Worm (Caenorhabditis elegans) whole organism, L4 larva: ENCODE data around the gene npr-43.

ENCODE experiments used
- F37D6.2 ChIP-seq: sonication (generic microtip); optimal IDR thresholded peaks from 2 replicates; lab custom pipeline; 2016; ENCODE audit warnings: mild to moderate bottlenecking, missing genetic modification characterization, missing compliant biosample characterization
- F44E2.7 ChIP-seq: fragments of 200-800 bp; sonication (Bioruptor generic); IDR thresholded peaks from 2 replicates; pipeline ENCODE4 v2.1.2; 2022; ENCODE audit warnings: missing genetic modification characterization, missing compliant biosample characterization
- F49E8.2 ChIP-seq: sonication (generic microtip); optimal IDR thresholded peaks from 2 replicates; lab custom pipeline; 2016; ENCODE audit warnings: missing compliant biosample characterization, mild to moderate bottlenecking, missing genetic modification characterization, borderline replicate concordance
- R02D3.7 ChIP-seq: fragments of 150-350 bp; sonication (generic microtip); optimal IDR thresholded peaks from 3 replicates; lab custom pipeline; 2014; ENCODE audit warnings: missing biosample characterization, missing genetic modification characterization
- T20F7.1 ChIP-seq: fragments of 200-800 bp; sonication (Bioruptor generic); optimal IDR thresholded peaks from 2 replicates; lab custom pipeline; 2018; ENCODE audit warnings: mild to moderate bottlenecking, missing genetic modification characterization, missing compliant biosample characterization
- Y48G9A.11 ChIP-seq: fragments of 200-800 bp; sonication (Bioruptor generic); IDR thresholded peaks from 2 replicates; pipeline ENCODE4 v1.3.6; 2022; ENCODE audit warnings: missing genetic modification reagents, missing genetic modification characterization, missing compliant biosample characterization
- Y5F2A.4 ChIP-seq: fragments of 200-800 bp; sonication (Bioruptor generic); optimal IDR thresholded peaks from 2 replicates; lab custom pipeline; 2018; ENCODE audit warnings: mild to moderate bottlenecking, missing genetic modification characterization, missing compliant biosample characterization
- aha-1 ChIP-seq: fragments of 150-350 bp; peaks from one replicate; lab custom pipeline; 2014; ENCODE audit warnings: missing biosample characterization, missing genetic modification characterization
- aly-2 ChIP-seq: sonication (generic microtip); optimal IDR thresholded peaks from 2 replicates; lab custom pipeline; 2018; ENCODE audit warnings: missing biosample characterization, missing genetic modification characterization
- ceh-20 ChIP-seq: fragments of 200-800 bp; sonication (Bioruptor generic); IDR thresholded peaks from 2 replicates; pipeline ENCODE4 v1.3.6; 2022; ENCODE audit warnings: missing genetic modification reagents, missing genetic modification characterization, missing compliant biosample characterization
- ceh-28 ChIP-seq: fragments of 150-350 bp; optimal IDR thresholded peaks from 2 replicates; lab custom pipeline; 2014; ENCODE audit warnings: missing biosample characterization, missing genetic modification reagents, missing genetic modification characterization
- ceh-32 ChIP-seq: sonication (generic microtip); optimal IDR thresholded peaks from 2 replicates; lab custom pipeline; 2016; ENCODE audit warnings: mild to moderate bottlenecking, missing genetic modification characterization, missing compliant biosample characterization; ENCODE audit not compliant: poor library complexity
- ceh-44 ChIP-seq: fragments of 200-800 bp; sonication (Bioruptor generic); IDR thresholded peaks from 2 replicates; pipeline ENCODE4 v1.3.6; 2022; ENCODE audit warnings: missing genetic modification reagents, missing genetic modification characterization, missing compliant biosample characterization
- ceh-62 ChIP-seq: sonication (generic microtip); optimal IDR thresholded peaks from 2 replicates; lab custom pipeline; 2017; ENCODE audit warnings: missing biosample characterization, missing genetic modification characterization
- ceh-82 ChIP-seq: sonication (generic microtip); optimal IDR thresholded peaks from 2 replicates; lab custom pipeline; 2017; ENCODE audit warnings: missing biosample characterization, missing genetic modification characterization
- dpl-1 ChIP-seq: fragments of 150-350 bp; optimal IDR thresholded peaks from 2 replicates; lab custom pipeline; 2014; ENCODE audit warnings: missing biosample characterization, missing genetic modification reagents, missing genetic modification characterization
- duxl-1 ChIP-seq: sonication (generic microtip); optimal IDR thresholded peaks from 2 replicates; lab custom pipeline; 2016; ENCODE audit warnings: mild to moderate bottlenecking, missing genetic modification characterization, moderate library complexity, missing compliant biosample characterization; ENCODE audit not compliant: poor library complexity
- dve-1 ChIP-seq: sonication (generic microtip); optimal IDR thresholded peaks from 2 replicates; lab custom pipeline; 2017; ENCODE audit warnings: antibody characterized with exemption, mild to moderate bottlenecking, missing genetic modification characterization, missing compliant biosample characterization; ENCODE audit not compliant: insufficient read depth
- hmg-1.1 ChIP-seq: fragments of 200-800 bp; sonication (Bioruptor generic); IDR thresholded peaks from 2 replicates; pipeline ENCODE4 v1.3.6; 2022; ENCODE audit warnings: missing genetic modification reagents, missing genetic modification characterization, missing compliant biosample characterization
- lin-15B ChIP-seq: fragments of 150-350 bp; sonication (generic microtip); optimal IDR thresholded peaks from 3 replicates; lab custom pipeline; 2014; ENCODE audit warnings: missing biosample characterization, missing genetic modification characterization
- lin-29 ChIP-seq: fragments of 200-800 bp; sonication (Bioruptor generic); IDR thresholded peaks from 2 replicates; pipeline ENCODE4 v1.3.6; 2022; ENCODE audit warnings: missing genetic modification reagents, missing genetic modification characterization, missing compliant biosample characterization
- lin-38 ChIP-seq: fragments of 200-800 bp; sonication (Bioruptor generic); IDR thresholded peaks from 2 replicates; pipeline ENCODE4 v1.3.6; 2022; ENCODE audit warnings: missing genetic modification reagents, missing genetic modification characterization, missing compliant biosample characterization
- madf-5 ChIP-seq, 2 experiments: fragments of 200-800 bp; sonication (Bioruptor generic); IDR thresholded peaks; 2 replicates each; pipeline ENCODE4 v1.3.6; 2022; ENCODE audit warnings: missing compliant biosample characterization in 2 of 2, missing genetic modification characterization in 2 of 2
- mep-1 ChIP-seq: fragments of 150-350 bp; sonication (generic microtip); optimal IDR thresholded peaks from 3 replicates; lab custom pipeline; 2014; ENCODE audit warnings: missing biosample characterization, missing genetic modification characterization
- mxl-3 ChIP-seq: fragments of 200-800 bp; sonication (Bioruptor generic); optimal IDR thresholded peaks from 2 replicates; lab custom pipeline; 2018; ENCODE audit warnings: mild to moderate bottlenecking, missing genetic modification characterization, missing compliant biosample characterization
- nhr-11 ChIP-seq: fragments of 150-350 bp; optimal IDR thresholded peaks from 2 replicates; lab custom pipeline; 2014; ENCODE audit warnings: missing biosample characterization, missing genetic modification characterization
- nhr-111 ChIP-seq: fragments of 200-800 bp; sonication (Bioruptor generic); optimal IDR thresholded peaks from 2 replicates; lab custom pipeline; 2018; ENCODE audit warnings: mild to moderate bottlenecking, missing genetic modification characterization, missing compliant biosample characterization
- nhr-237 ChIP-seq: sonication (generic microtip); optimal IDR thresholded peaks from 2 replicates; lab custom pipeline; 2017; ENCODE audit warnings: missing biosample characterization, missing genetic modification characterization
- nhr-25 ChIP-seq: sonication (generic microtip); optimal IDR thresholded peaks from 2 replicates; lab custom pipeline; 2017; ENCODE audit warnings: missing genetic modification characterization, mild to moderate bottlenecking, missing compliant biosample characterization, antibody characterized with exemption, moderate library complexity, borderline replicate concordance; ENCODE audit not compliant: insufficient read depth
- nhr-42 ChIP-seq: fragments of 200-800 bp; sonication (Bioruptor generic); IDR thresholded peaks from 2 replicates; pipeline ENCODE4 v1.3.6; 2022; ENCODE audit warnings: missing genetic modification characterization, missing compliant biosample characterization
- nhr-76 ChIP-seq: fragments of 150-350 bp; optimal IDR thresholded peaks from 2 replicates; lab custom pipeline; 2014; ENCODE audit warnings: missing biosample characterization, missing genetic modification characterization
- php-3 ChIP-seq: fragments of 200-800 bp; sonication (Bioruptor generic); IDR thresholded peaks from 2 replicates; pipeline ENCODE4 v1.3.6; 2022; ENCODE audit warnings: missing genetic modification reagents, missing genetic modification characterization, missing compliant biosample characterization
- rbr-2 ChIP-seq: sonication (generic microtip); optimal IDR thresholded peaks from 2 replicates; lab custom pipeline; 2016; ENCODE audit warnings: missing genotype, missing genetic modification characterization, missing compliant biosample characterization
- set-16 ChIP-seq: fragments of 200-800 bp; sonication (Bioruptor generic); IDR thresholded peaks from 2 replicates; pipeline ENCODE4 v1.3.6; 2022; ENCODE audit warnings: missing genetic modification reagents, missing genetic modification characterization, missing compliant biosample characterization
- skn-1 ChIP-seq: fragments of 150-350 bp; optimal IDR thresholded peaks from 2 replicates; lab custom pipeline; 2014; ENCODE audit warnings: missing biosample characterization, missing genetic modification characterization
- snpc-1.2 ChIP-seq: fragments of 200-800 bp; sonication (Bioruptor generic); IDR thresholded peaks from 2 replicates; pipeline ENCODE4 v1.3.6; 2022; ENCODE audit warnings: missing genetic modification reagents, missing genetic modification characterization, missing compliant biosample characterization
- snpc-4 ChIP-seq: fragments of 150-350 bp; optimal IDR thresholded peaks from 2 replicates; lab custom pipeline; 2014; ENCODE audit warnings: missing biosample characterization, missing genetic modification characterization
- tra-1 ChIP-seq: fragments of 200-800 bp; sonication (Bioruptor generic); IDR thresholded peaks from 2 replicates; pipeline ENCODE4 v1.3.6; 2022; ENCODE audit warnings: missing genetic modification reagents, missing genetic modification characterization, missing compliant biosample characterization
- unc-130 ChIP-seq: sonication (generic microtip); optimal IDR thresholded peaks from 2 replicates; lab custom pipeline; 2016; ENCODE audit warnings: missing genetic modification reagents, missing genetic modification characterization, missing compliant biosample characterization
- unc-62 ChIP-seq, 3 experiments: fragments of 150-350 bp in 1 of 3; sonication (generic microtip); optimal IDR thresholded peaks in 2 of 3; peaks in 1 of 3; 1 replicate in 1 of 3; 2 replicates in 2 of 3; lab custom pipeline; 2014 to 2017; ENCODE audit warnings: missing biosample characterization in 3 of 3, missing genetic modification characterization in 3 of 3, missing genetic modification reagents in 3 of 3, missing genotype in 1 of 3
- vab-7 ChIP-seq: fragments of 200-800 bp; sonication (Bioruptor generic); IDR thresholded peaks from 2 replicates; pipeline ENCODE4 v1.3.6; 2022; ENCODE audit warnings: missing genetic modification reagents, missing genetic modification characterization, missing compliant biosample characterization
- zip-11 ChIP-seq: fragments of 200-800 bp; sonication (Bioruptor generic); IDR thresholded peaks from 2 replicates; pipeline ENCODE4 v1.3.6; 2022; ENCODE audit warnings: missing genetic modification characterization, missing compliant biosample characterization
- ztf-11 ChIP-seq: fragments of 150-350 bp; optimal IDR thresholded peaks from 2 replicates; lab custom pipeline; 2014; ENCODE audit warnings: missing biosample characterization, missing genetic modification characterization
- ztf-7 ChIP-seq: fragments of 150-350 bp; optimal IDR thresholded peaks from 2 replicates; lab custom pipeline; 2014; ENCODE audit warnings: missing biosample characterization, missing genetic modification characterization

Gene npr-43

ce11 chrV:14354258-14354877 is 24.5 kb downstream of the npr-43 start, which contains the start of gene Y49A3A.3 (continued):
- TF ChIP-seq F44E2.7 (GFP tag; lab: Robert Waterston, UW) = no peak
- peak; percentile 94 for TF ChIP-seq aha-1 (tag; lab: Kevin White, UChicago)
- 0 out of 2 replicates have a peak, but pooled peaks have one; percentile 27 for TF ChIP-seq nhr-42 (GFP tag; lab: Robert Waterston, UW)
- TF ChIP-seq ceh-32 = no peak
- no peak for TF ChIP-seq nhr-11
- TF ChIP-seq F37D6.2 (tag; lab: Kevin White, UChicago) = no peak
- no peak for TF ChIP-seq ceh-44
- TF ChIP-seq ztf-7 = no peak
- no peak for TF ChIP-seq rbr-2 (tag; lab: Kevin White, UChicago)
- no peak for TF ChIP-seq R02D3.7 (tag; lab: Kevin White, UChicago)
- TF ChIP-seq Y48G9A.11 (GFP tag; lab: Robert Waterston, UW) = no peak
- TF ChIP-seq nhr-76 = no peak
- no peak for TF ChIP-seq ceh-62 (tag; lab: Kevin White, UChicago)
- TF ChIP-seq dve-1 (tag; lab: Kevin White, UChicago) = peak; percentile 60
- peak; percentile 68; the same call in 1 of the 2 replicates for TF ChIP-seq snpc-1.2 (GFP tag; lab: Robert Waterston, UW)
- peak; percentile 62 for TF ChIP-seq Y5F2A.4 (GFP tag; lab: Kevin White, UChicago)
- TF ChIP-seq lin-29 = no peak
- no peak for TF ChIP-seq lin-15B (tag; lab: Kevin White, UChicago)
- TF ChIP-seq ceh-20 = no peak
- TF ChIP-seq mxl-3 = peak; percentile 9
- peak; percentile 59 for TF ChIP-seq nhr-25
- TF ChIP-seq set-16 (GFP tag; lab: Robert Waterston, UW) = no peak
- TF ChIP-seq duxl-1 (tag; lab: Kevin White, UChicago) = peak; percentile 37
- peak; percentile 28 for TF ChIP-seq nhr-111 (GFP tag; lab: Kevin White, UChicago)
- peak; percentile 60 for TF ChIP-seq T20F7.1 (GFP tag; lab: Kevin White, UChicago)
- TF ChIP-seq skn-1 (tag; lab: Kevin White, UChicago) = no peak
- peak; percentile 70 for TF ChIP-seq mep-1 (tag; lab: Kevin White, UChicago)
- TF ChIP-seq unc-130 (GFP tag; lab: Kevin White, UChicago) = no peak
- peak; percentile 66 for TF ChIP-seq lin-38 (GFP tag; lab: Robert Waterston, UW)
- TF ChIP-seq F49E8.2 (tag; lab: Kevin White, UChicago) = no peak
- TF ChIP-seq snpc-4 (tag; lab: Kevin White, UChicago) = no peak
- peak; percentile 58 for TF ChIP-seq nhr-237

- TF ChIP-seq set-16 (GFP tag; lab: Robert Waterston, UW) (peak; percentile 56), mxl-3 (peak; percentile 5), tra-1 (GFP tag; lab: Robert Waterston, UW) (no peak), aha-1 (tag; lab: Kevin White, UChicago) (peak; percentile 81)
These were observed 26.9 kb downstream of the npr-43 start for ce11 chrV:14352032-14352431.

- TF ChIP-seq mep-1 (tag; lab: Kevin White, UChicago) (no peak), unc-62 (GFP tag; optimal IDR thresholded peaks at IDR 0.05 in 1 of 2; lab: Kevin White, UChicago) (peak in 1 of 2 experiments; percentile 72), unc-62 (tag; optimal IDR thresholded peaks at IDR 0.05; lab: Kevin White, UChicago) (no peak), set-16 (GFP tag; lab: Robert Waterston, UW) (no peak)
These were observed 27.3 kb downstream of the npr-43 start, which contains the start of gene vha-13 for ce11 chrV:14351629-14352028. TSS of gene vha-13 (plus strand) at chrV:14351709.

ce11 chrV:14350949-14351348 is 27.9 kb downstream of the npr-43 start:
- no peak for TF ChIP-seq madf-5 (GFP tag; IDR thresholded peaks at IDR 0.05; lab: Robert Waterston, UW)
- TF ChIP-seq ceh-28 (tag; lab: Kevin White, UChicago) = no peak
- TF ChIP-seq zip-11 (GFP tag; lab: Robert Waterston, UW) = no peak
- peak; percentile 20 for TF ChIP-seq aly-2 (tag; lab: Kevin White, UChicago)
- TF ChIP-seq vab-7 (GFP tag; lab: Robert Waterston, UW) = peak; percentile 70
- no peak for TF ChIP-seq ceh-62 (tag; lab: Kevin White, UChicago)
- TF ChIP-seq lin-15B (tag; lab: Kevin White, UChicago) = no peak
- TF ChIP-seq ztf-11 (tag; lab: Kevin White, UChicago) = no peak
- TF ChIP-seq hmg-1.1 (GFP tag; lab: Robert Waterston, UW) = peak; percentile 91
- peak; percentile 21; the same call in 1 of the 2 replicates for TF ChIP-seq ceh-44
- TF ChIP-seq ceh-82 (tag; lab: Kevin White, UChicago) = no peak
- TF ChIP-seq ceh-20 = peak; percentile 76; the same call in 1 of the 2 replicates
- TF ChIP-seq set-16 (GFP tag; lab: Robert Waterston, UW) = peak; percentile 94
- no peak for TF ChIP-seq php-3 (GFP tag; lab: Robert Waterston, UW)
- TF ChIP-seq dpl-1 (GFP tag; lab: Kevin White, UChicago) = peak; percentile 74
- TF ChIP-seq unc-62 (GFP tag; optimal IDR thresholded peaks at IDR 0.05 in 1 of 2; lab: Kevin White, UChicago) = no peak
- no peak for TF ChIP-seq unc-62 (tag; optimal IDR thresholded peaks at IDR 0.05; lab: Kevin White, UChicago)
- TF ChIP-seq rbr-2 (tag; lab: Kevin White, UChicago) = peak; percentile 86
